Fruit fly (Drosophila melanogaster) whole organism, embryonic: ENCODE data around the gene yellow-e.

ENCODE experiments used
- ATbp ChIP-seq: fragments of 200-800 bp; sonication (Bioruptor generic); optimal IDR thresholded peaks from 2 replicates; lab custom pipeline; 2017; ENCODE audit warnings: missing biosample characterization, mild to moderate bottlenecking, missing genetic modification characterization, missing genetic modification reagents
- Atf-2 ChIP-seq: fragments of 200-800 bp; sonication (Bioruptor generic); optimal IDR thresholded peaks from 2 replicates; lab custom pipeline; 2016; ENCODE audit warnings: missing biosample characterization, missing genetic modification characterization
- Atf6 ChIP-seq: fragments of 200-800 bp; sonication (Bioruptor generic); IDR thresholded peaks from 2 replicates; pipeline ENCODE4 v1.3.6; 2022; ENCODE audit warnings: missing biosample characterization, missing genetic modification characterization
- CG10565 ChIP-seq: fragments of 200-800 bp; sonication (Bioruptor generic); optimal IDR thresholded peaks from 3 replicates; lab custom pipeline; 2016; ENCODE audit warnings: missing biosample characterization, mild to moderate bottlenecking, missing genetic modification characterization
- CG10959 ChIP-seq: fragments of 200-800 bp; sonication (Bioruptor generic); IDR thresholded peaks from 2 replicates; pipeline ENCODE4 v1.3.6; 2022; ENCODE audit warnings: missing biosample characterization, missing genetic modification characterization
- CG11456 ChIP-seq: fragments of 200-800 bp; sonication (Bioruptor generic); IDR thresholded peaks from 3 replicates; pipeline ENCODE4 v1.3.6; 2022; ENCODE audit warnings: missing biosample characterization, missing genetic modification characterization
- CG12219 ChIP-seq: fragments of 200-800 bp; sonication (Bioruptor generic); optimal IDR thresholded peaks from 3 replicates; lab custom pipeline; 2018; ENCODE audit warnings: missing biosample characterization, mild to moderate bottlenecking, missing genetic modification characterization
- CG12236 ChIP-seq: fragments of 200-800 bp; sonication (Bioruptor generic); optimal IDR thresholded peaks from 2 replicates; lab custom pipeline; 2016; ENCODE audit warnings: missing biosample characterization, missing genetic modification characterization
- CG15011 ChIP-seq: fragments of 200-800 bp; sonication (Bioruptor generic); optimal IDR thresholded peaks from 3 replicates; lab custom pipeline; 2018; ENCODE audit warnings: missing biosample characterization, mild to moderate bottlenecking, missing genetic modification characterization
- CG1602 ChIP-seq: fragments of 200-800 bp; sonication (Bioruptor generic); optimal IDR thresholded peaks from 3 replicates; lab custom pipeline; 2016; ENCODE audit warnings: missing biosample characterization, missing genetic modification characterization
- CG18764 ChIP-seq: fragments of 200-800 bp; sonication (Bioruptor generic); optimal IDR thresholded peaks from 3 replicates; lab custom pipeline; 2016; ENCODE audit warnings: missing biosample characterization, missing genetic modification characterization
- CG2889 ChIP-seq: fragments of 200-800 bp; sonication (Bioruptor generic); IDR thresholded peaks from 3 replicates; pipeline ENCODE4 v1.3.6; 2022; ENCODE audit warnings: missing biosample characterization, missing genetic modification characterization
- CG31441 ChIP-seq: fragments of 200-800 bp; sonication (Bioruptor generic); IDR thresholded peaks from 2 replicates; pipeline ENCODE4 v1.3.6; 2022; ENCODE audit warnings: missing biosample characterization, missing genetic modification characterization
- CG3407 ChIP-seq: fragments of 200-800 bp; sonication (Bioruptor generic); optimal IDR thresholded peaks from 2 replicates; lab custom pipeline; 2018; ENCODE audit warnings: missing biosample characterization, mild to moderate bottlenecking, missing genetic modification characterization
- CG34224 ChIP-seq: fragments of 200-800 bp; sonication (Bioruptor generic); IDR thresholded peaks from 3 replicates; pipeline ENCODE4 v1.3.6; 2022; ENCODE audit warnings: missing biosample characterization, missing genetic modification characterization; ENCODE audit not compliant: partially characterized antibody
- CG34422 ChIP-seq: fragments of 200-800 bp; sonication (Bioruptor generic); IDR thresholded peaks from 3 replicates; pipeline ENCODE4 v1.3.6; 2022; ENCODE audit warnings: missing biosample characterization, missing genetic modification characterization
- CG4730 ChIP-seq: fragments of 200-800 bp; sonication (Bioruptor generic); IDR thresholded peaks from 2 replicates; pipeline ENCODE4 v1.3.6; 2022; ENCODE audit warnings: missing biosample characterization, missing genetic modification characterization
- CG5180 ChIP-seq: fragments of 200-800 bp; sonication (Bioruptor generic); optimal IDR thresholded peaks from 3 replicates; lab custom pipeline; 2017; ENCODE audit warnings: missing biosample characterization, missing genetic modification characterization, mild to moderate bottlenecking, moderate library complexity, missing genetic modification reagents
- CG6272 ChIP-seq: fragments of 200-800 bp; sonication (Bioruptor generic); IDR thresholded peaks from 2 replicates; pipeline ENCODE4 v1.3.6; 2022; ENCODE audit warnings: missing biosample characterization, missing genetic modification characterization
- CG7786 ChIP-seq: fragments of 200-800 bp; sonication (Bioruptor generic); optimal IDR thresholded peaks from 2 replicates; lab custom pipeline; 2016; ENCODE audit warnings: missing biosample characterization, missing genetic modification characterization
- CG7928 ChIP-seq: fragments of 200-800 bp; sonication (Bioruptor generic); optimal IDR thresholded peaks from 2 replicates; lab custom pipeline; 2017; ENCODE audit warnings: missing biosample characterization, mild to moderate bottlenecking, missing genetic modification characterization
- CG8924 ChIP-seq: fragments of 200-800 bp; optimal IDR thresholded peaks from 3 replicates; lab custom pipeline; 2019; ENCODE audit warnings: missing biosample characterization, mild to moderate bottlenecking, missing genetic modification characterization, moderate library complexity
- CG9876 ChIP-seq: fragments of 200-800 bp; sonication (Bioruptor generic); optimal IDR thresholded peaks from 2 replicates; lab custom pipeline; 2016; ENCODE audit warnings: missing biosample characterization, missing genetic modification characterization
- CkIIα-i1 ChIP-seq: fragments of 200-800 bp; sonication (Bioruptor generic); IDR thresholded peaks from 2 replicates; pipeline ENCODE4 v1.3.6; 2022; ENCODE audit warnings: missing biosample characterization, missing genetic modification characterization
- Doc2 ChIP-seq: fragments of 200-800 bp; sonication (Bioruptor generic); IDR thresholded peaks from 2 replicates; pipeline ENCODE4 v1.3.6; 2022; ENCODE audit warnings: missing biosample characterization, missing genetic modification characterization
- Mad ChIP-seq: fragments of 200-800 bp; sonication (Bioruptor generic); optimal IDR thresholded peaks from 2 replicates; lab custom pipeline; 2016; ENCODE audit warnings: missing biosample characterization, missing genetic modification characterization
- Meics ChIP-seq: fragments of 200-800 bp; sonication (Bioruptor generic); optimal IDR thresholded peaks from 2 replicates; lab custom pipeline; 2017; ENCODE audit warnings: missing biosample characterization, mild to moderate bottlenecking, missing genetic modification characterization
- Six4 ChIP-seq: fragments of 200-800 bp; sonication (Bioruptor generic); optimal IDR thresholded peaks from 2 replicates; lab custom pipeline; 2016; ENCODE audit warnings: missing biosample characterization, missing genetic modification characterization
- Sox102F ChIP-seq: fragments of 200-800 bp; sonication (Bioruptor generic); optimal IDR thresholded peaks from 2 replicates; lab custom pipeline; 2018; ENCODE audit warnings: missing biosample characterization, mild to moderate bottlenecking, missing genetic modification characterization, moderate library complexity
- Sry-β ChIP-seq: fragments of 200-800 bp; sonication (Bioruptor generic); optimal IDR thresholded peaks from 2 replicates; lab custom pipeline; 2018; ENCODE audit warnings: missing biosample characterization, mild to moderate bottlenecking, missing genetic modification characterization, moderate library complexity
- ac ChIP-seq: fragments of 200-800 bp; sonication (Bioruptor generic); optimal IDR thresholded peaks from 3 replicates; lab custom pipeline; 2017; ENCODE audit warnings: missing biosample characterization, mild to moderate bottlenecking, missing genetic modification characterization
- bigmax ChIP-seq: fragments of 200-800 bp; sonication (Bioruptor generic); optimal IDR thresholded peaks from 2 replicates; lab custom pipeline; 2018; ENCODE audit warnings: missing biosample characterization, mild to moderate bottlenecking, missing genetic modification characterization
- caup ChIP-seq: fragments of 200-800 bp; sonication (Bioruptor generic); optimal IDR thresholded peaks from 3 replicates; lab custom pipeline; 2017; ENCODE audit warnings: missing biosample characterization, mild to moderate bottlenecking, missing genetic modification characterization, moderate library complexity; ENCODE audit not compliant: severe bottlenecking
- cwo ChIP-seq: fragments of 200-800 bp; sonication (Bioruptor generic); optimal IDR thresholded peaks from 3 replicates; lab custom pipeline; 2017; ENCODE audit warnings: missing biosample characterization, missing genetic modification characterization, mild to moderate bottlenecking, moderate library complexity, missing genetic modification reagents
- fd3F ChIP-seq: fragments of 200-800 bp; sonication (Bioruptor generic); optimal IDR thresholded peaks from 2 replicates; lab custom pipeline; 2018; ENCODE audit warnings: missing biosample characterization, mild to moderate bottlenecking, missing genetic modification characterization, moderate library complexity
- fu2 ChIP-seq: fragments of 200-800 bp; sonication (Bioruptor generic); optimal IDR thresholded peaks from 2 replicates; lab custom pipeline; 2016; ENCODE audit warnings: missing biosample characterization, missing genetic modification characterization
- hb ChIP-seq: fragments of 200-800 bp; sonication (Bioruptor generic); IDR thresholded peaks from 3 replicates; pipeline ENCODE4 v1.3.6; 2022; ENCODE audit warnings: missing biosample characterization, missing genetic modification characterization; ENCODE audit not compliant: partially characterized antibody
- kay ChIP-seq: fragments of 200-800 bp; sonication (Bioruptor generic); optimal IDR thresholded peaks from 2 replicates; lab custom pipeline; 2016; ENCODE audit warnings: missing biosample characterization, missing genetic modification characterization
- ken ChIP-seq: fragments of 200-800 bp; sonication (Bioruptor generic); IDR thresholded peaks from 3 replicates; pipeline ENCODE4 v1.3.6; 2022; ENCODE audit warnings: missing biosample characterization, missing genetic modification characterization
- lbe ChIP-seq: fragments of 200-800 bp; sonication (Bioruptor generic); optimal IDR thresholded peaks from 2 replicates; lab custom pipeline; 2016; ENCODE audit warnings: missing biosample characterization, mild to moderate bottlenecking, missing genetic modification characterization
- lilli ChIP-seq: fragments of 200-800 bp; sonication (Bioruptor generic); optimal IDR thresholded peaks from 3 replicates; lab custom pipeline; 2016; ENCODE audit warnings: missing biosample characterization, missing genetic modification characterization
- luna ChIP-seq: fragments of 200-800 bp; sonication (Bioruptor generic); optimal IDR thresholded peaks from 2 replicates; lab custom pipeline; 2016; ENCODE audit warnings: missing biosample characterization, missing genetic modification characterization
- nmo ChIP-seq: fragments of 200-800 bp; sonication (Bioruptor generic); optimal IDR thresholded peaks from 2 replicates; lab custom pipeline; 2018; ENCODE audit warnings: missing biosample characterization, mild to moderate bottlenecking, missing genetic modification characterization, moderate library complexity
- org-1 ChIP-seq: fragments of 200-800 bp; sonication (Bioruptor generic); optimal IDR thresholded peaks from 2 replicates; lab custom pipeline; 2017; ENCODE audit warnings: missing biosample characterization, missing genetic modification characterization
- prd ChIP-seq, 3 experiments: fragments of >200 bp in 2 of 3; fragments of 200-800 bp in 1 of 3; sonication (Bioruptor generic) in 1 of 3; optimal IDR thresholded peaks in 2 of 3; IDR thresholded peaks in 1 of 3; 2 replicates in 2 of 3; 3 replicates in 1 of 3; pipeline versions ENCODE4 v1.3.6 to Lab custom; 2017 to 2022; ENCODE audit warnings: missing biosample characterization in 1 of 3, missing genetic modification characterization in 1 of 3
- psq ChIP-seq: fragments of 200-800 bp; sonication (Bioruptor generic); optimal IDR thresholded peaks from 2 replicates; lab custom pipeline; 2017; ENCODE audit warnings: missing biosample characterization, missing genetic modification characterization
- ro ChIP-seq: fragments of 200-800 bp; sonication (Bioruptor generic); IDR thresholded peaks from 2 replicates; pipeline ENCODE4 v1.3.6; 2022; ENCODE audit warnings: missing biosample characterization, missing genetic modification characterization
- sna ChIP-seq: fragments of 200-800 bp; sonication (Bioruptor generic); IDR thresholded peaks from 2 replicates; pipeline ENCODE4 v1.3.6; 2022; ENCODE audit warnings: missing biosample characterization, missing genetic modification characterization; ENCODE audit not compliant: partially characterized antibody
- stc ChIP-seq: fragments of 200-800 bp; sonication (Bioruptor generic); IDR thresholded peaks from 2 replicates; pipeline ENCODE4 v1.3.6; 2022; ENCODE audit warnings: missing biosample characterization, missing genetic modification characterization
- trem ChIP-seq: fragments of 200-800 bp; optimal IDR thresholded peaks from 3 replicates; lab custom pipeline; 2019; ENCODE audit warnings: missing biosample characterization, mild to moderate bottlenecking, missing genetic modification characterization, moderate library complexity
- zfh2 ChIP-seq: fragments of 200-800 bp; sonication (Bioruptor generic); optimal IDR thresholded peaks from 2 replicates; lab custom pipeline; 2016; ENCODE audit warnings: missing biosample characterization, missing genetic modification characterization

yellow-e gene

DNA sequence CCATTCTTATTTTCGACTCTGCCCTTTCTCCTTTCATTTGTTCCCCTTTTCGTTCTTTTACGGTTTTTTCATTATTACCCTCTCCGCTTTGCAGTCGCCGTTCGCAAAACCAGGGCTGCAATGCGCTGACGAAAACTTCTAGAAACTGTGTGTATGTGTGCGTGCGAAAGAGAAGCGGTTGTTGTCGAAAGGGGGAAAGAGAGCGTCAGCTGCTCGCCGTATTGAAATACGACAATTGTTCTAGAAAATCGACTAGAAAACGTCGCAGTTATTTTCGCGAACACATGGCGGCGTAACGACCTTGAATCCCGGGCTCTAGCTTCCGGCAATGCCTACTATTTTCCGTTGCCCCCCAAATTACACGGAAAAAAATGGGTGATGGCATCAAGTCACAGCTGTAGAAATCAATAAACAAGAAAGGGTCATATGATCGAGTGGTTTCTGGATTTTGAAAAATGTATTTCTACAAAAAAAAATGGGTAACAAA lies 32.4 kb downstream of the yellow-e start (continued):
- TF ChIP-seq CG9876 (no peak), CG15011 (GFP tag; lab: Kevin White, UChicago) (no peak), ro (GFP tag; lab: Robert Waterston, UW) (no peak), CG11456 (GFP tag; lab: Robert Waterston, UW) (no peak), kay (no peak), CG34224 (GFP tag; lab: Robert Waterston, UW) (peak; percentile 64), nmo (GFP tag; lab: Kevin White, UChicago) (no peak), CG18764 (GFP tag; lab: Kevin White, UChicago) (no peak), trem (tag; lab: Kevin White, UChicago) (no peak), stc (GFP tag; lab: Robert Waterston, UW) (no peak), Sox102F (GFP tag; lab: Kevin White, UChicago) (no peak), CG12236 (GFP tag; lab: Kevin White, UChicago) (no peak), org-1 (GFP tag; lab: Kevin White, UChicago) (no peak), lbe (GFP tag; lab: Kevin White, UChicago) (no peak), cwo (GFP tag; lab: Kevin White, UChicago) (no peak), caup (no peak), CG12219 (GFP tag; lab: Kevin White, UChicago) (no peak), hb (GFP tag; lab: Robert Waterston, UW) (no peak), CG2889 (GFP tag; lab: Robert Waterston, UW) (no peak), sna (GFP tag; lab: Robert Waterston, UW) (no peak), CG31441 (GFP tag; lab: Robert Waterston, UW) (no peak), psq (GFP tag; lab: Kevin White, UChicago) (peak; percentile 98), lilli (GFP tag; lab: Kevin White, UChicago) (peak; percentile 27), CG5180 (GFP tag; lab: Kevin White, UChicago) (no peak), CG6272 (GFP tag; lab: Robert Waterston, UW) (no peak), ac (GFP tag; lab: Kevin White, UChicago) (no peak), luna (no peak), CG3407 (GFP tag; lab: Kevin White, UChicago) (no peak), CG7928 (GFP tag; lab: Kevin White, UChicago) (peak; percentile 97), fd3F (GFP tag; lab: Kevin White, UChicago) (no peak), CG34422 (GFP tag; lab: Robert Waterston, UW) (peak; percentile 48; the same call in 1 of the 3 replicates), fu2 (GFP tag; lab: Kevin White, UChicago) (peak; percentile 5), Sry-β (GFP tag; lab: Kevin White, UChicago) (no peak), Doc2 (GFP tag; lab: Robert Waterston, UW) (no peak), prd (optimal IDR thresholded peaks at IDR 0.05; lab: Kevin White, UChicago) (no peak), prd (GFP tag; IDR thresholded peaks at IDR 0.05; lab: Robert Waterston, UW) (peak; percentile 29; the same call in 1 of the 3 replicates), Meics (GFP tag; lab: Kevin White, UChicago) (no peak), CG4730 (no peak), bigmax (GFP tag; lab: Kevin White, UChicago) (no peak), ken (no peak), CkIIα-i1 (GFP tag; lab: Robert Waterston, UW) (no peak), CG10959 (no peak), CG1602 (GFP tag; lab: Kevin White, UChicago) (no peak), Six4 (GFP tag; lab: Kevin White, UChicago) (peak; percentile 5), CG10565 (no peak), Atf-2 (GFP tag; lab: Kevin White, UChicago) (no peak), Atf6 (no peak), Mad (GFP tag; lab: Kevin White, UChicago) (no peak), zfh2 (GFP tag; lab: Kevin White, UChicago) (no peak), CG7786 (peak; percentile 7), ATbp (GFP tag; lab: Kevin White, UChicago) (no peak), CG8924 (tag; lab: Kevin White, UChicago) (no peak)
